Fruit fly (Drosophila melanogaster) whole organism, prepupa: Measurements from ENCODE around the gene Rim2.

Experiments used
- Blimp-1 ChIP-seq: fragments of 200-800 bp; sonication (Bioruptor generic); optimal IDR thresholded peaks from 3 replicates; lab custom pipeline; 2017; ENCODE audit warnings: missing biosample characterization, missing genetic modification characterization, mild to moderate bottlenecking, moderate library complexity, missing genetic modification reagents
- CG10631 ChIP-seq: fragments of 200-800 bp; sonication (Bioruptor generic); optimal IDR thresholded peaks from 2 replicates; lab custom pipeline; 2016; ENCODE audit warnings: missing biosample characterization, missing genetic modification characterization
- CG11762 ChIP-seq: fragments of 200-800 bp; sonication (Bioruptor generic); optimal IDR thresholded peaks from 3 replicates; lab custom pipeline; 2016; ENCODE audit warnings: missing biosample characterization, missing genetic modification characterization; ENCODE audit not compliant: insufficient read depth
- CG11902 ChIP-seq: fragments of 200-800 bp; sonication (Bioruptor generic); optimal IDR thresholded peaks from 3 replicates; lab custom pipeline; 2016; ENCODE audit warnings: missing biosample characterization, missing genetic modification characterization
- CG16779 ChIP-seq: fragments of 200-800 bp; sonication (Bioruptor generic); optimal IDR thresholded peaks from 3 replicates; lab custom pipeline; 2017; ENCODE audit warnings: missing biosample characterization, mild to moderate bottlenecking, missing genetic modification characterization
- CG3032 ChIP-seq: fragments of 200-800 bp; optimal IDR thresholded peaks from 2 replicates; lab custom pipeline; 2019; ENCODE audit warnings: missing biosample characterization, mild to moderate bottlenecking, missing genetic modification characterization, moderate library complexity
- CG31627 ChIP-seq: fragments of 200-800 bp; sonication (Bioruptor generic); optimal IDR thresholded peaks from 3 replicates; lab custom pipeline; 2016; ENCODE audit warnings: missing biosample characterization, missing genetic modification characterization
- CG34406 ChIP-seq: fragments of 200-800 bp; sonication (Bioruptor generic); optimal IDR thresholded peaks from 3 replicates; lab custom pipeline; 2016; ENCODE audit warnings: missing biosample characterization, missing genetic modification characterization
- CG4318 ChIP-seq: fragments of 200-800 bp; sonication (Bioruptor generic); optimal IDR thresholded peaks from 3 replicates; lab custom pipeline; 2017; ENCODE audit warnings: missing biosample characterization, mild to moderate bottlenecking, missing genetic modification characterization
- CG6808 ChIP-seq: fragments of 200-800 bp; sonication (Bioruptor generic); optimal IDR thresholded peaks from 3 replicates; lab custom pipeline; 2017; ENCODE audit warnings: missing biosample characterization, missing genetic modification characterization, mild to moderate bottlenecking, moderate library complexity, missing genetic modification reagents
- CG6854 ChIP-seq: fragments of 200-800 bp; sonication (Bioruptor generic); optimal IDR thresholded peaks from 2 replicates; lab custom pipeline; 2017; ENCODE audit warnings: missing biosample characterization, mild to moderate bottlenecking, missing genetic modification characterization
- CG7368 ChIP-seq: fragments of 200-800 bp; sonication (Bioruptor generic); optimal IDR thresholded peaks from 3 replicates; lab custom pipeline; 2016; ENCODE audit warnings: missing biosample characterization, missing genetic modification characterization
- CG8119 ChIP-seq: fragments of 200-800 bp; sonication (Bioruptor generic); IDR thresholded peaks from 3 replicates; pipeline ENCODE4 v1.3.6; 2022; ENCODE audit warnings: missing biosample characterization, missing genetic modification characterization
- CG8319 ChIP-seq: fragments of 200-800 bp; sonication (Bioruptor generic); optimal IDR thresholded peaks from 3 replicates; lab custom pipeline; 2016; ENCODE audit warnings: missing biosample characterization, missing genetic modification characterization
- Eip75B ChIP-seq: fragments of 200-800 bp; sonication (Bioruptor generic); optimal IDR thresholded peaks from 3 replicates; lab custom pipeline; 2016; ENCODE audit warnings: missing biosample characterization, missing genetic modification characterization
- Eip78C ChIP-seq: fragments of 200-800 bp; sonication (Bioruptor generic); peaks from one replicate; lab custom pipeline; 2016; ENCODE audit warnings: missing biosample characterization, missing genetic modification characterization
- Eip93F ChIP-seq: fragments of 200-800 bp; sonication (Bioruptor generic); optimal IDR thresholded peaks from 2 replicates; lab custom pipeline; 2016; ENCODE audit warnings: missing biosample characterization, mild to moderate bottlenecking, missing genetic modification characterization
- Ets96B ChIP-seq: fragments of 200-800 bp; optimal IDR thresholded peaks from 2 replicates; lab custom pipeline; 2019; ENCODE audit warnings: missing biosample characterization, mild to moderate bottlenecking, missing genetic modification characterization, moderate library complexity
- Gug ChIP-seq: fragments of 200-800 bp; sonication (Bioruptor generic); IDR thresholded peaks from 2 replicates; pipeline ENCODE4 v1.3.6; 2022; ENCODE audit warnings: missing biosample characterization, missing genetic modification characterization
- Hr38 ChIP-seq: sonication (Bioruptor generic); optimal IDR thresholded peaks from 2 replicates; lab custom pipeline; 2016; ENCODE audit warnings: missing biosample characterization, missing genetic modification characterization
- Hr39 ChIP-seq: fragments of 200-800 bp; sonication (Bioruptor generic); optimal IDR thresholded peaks from 2 replicates; lab custom pipeline; 2016; ENCODE audit warnings: missing biosample characterization, missing genetic modification characterization
- Met ChIP-seq: fragments of 200-800 bp; sonication (Bioruptor generic); optimal IDR thresholded peaks from 3 replicates; lab custom pipeline; 2016; ENCODE audit warnings: missing biosample characterization, missing genetic modification characterization
- eg ChIP-seq: fragments of 200-800 bp; sonication (Bioruptor generic); IDR thresholded peaks from 3 replicates; pipeline ENCODE4 v1.3.6; 2022; ENCODE audit warnings: missing biosample characterization, missing genetic modification characterization
- esn ChIP-seq: fragments of 200-800 bp; sonication (Bioruptor generic); optimal IDR thresholded peaks from 2 replicates; lab custom pipeline; 2016; ENCODE audit warnings: missing biosample characterization, mild to moderate bottlenecking, missing genetic modification characterization, moderate library complexity
- fd59A ChIP-seq: fragments of 200-800 bp; sonication (Bioruptor generic); optimal IDR thresholded peaks from 2 replicates; lab custom pipeline; 2017; ENCODE audit warnings: missing biosample characterization, mild to moderate bottlenecking, missing genetic modification characterization, missing genetic modification reagents
- fkh ChIP-seq: fragments of 200-800 bp; sonication (Bioruptor generic); optimal IDR thresholded peaks from 3 replicates; lab custom pipeline; 2017; ENCODE audit warnings: missing biosample characterization, mild to moderate bottlenecking, missing genetic modification characterization, moderate library complexity
- net ChIP-seq: fragments of 200-800 bp; sonication (Bioruptor generic); optimal IDR thresholded peaks from 3 replicates; lab custom pipeline; 2016; ENCODE audit warnings: missing biosample characterization, missing genetic modification characterization
- pdm3 ChIP-seq: fragments of 200-800 bp; sonication (Bioruptor generic); optimal IDR thresholded peaks from 3 replicates; lab custom pipeline; 2016; ENCODE audit warnings: missing biosample characterization, missing genetic modification characterization
- svp ChIP-seq: fragments of 200-800 bp; sonication (Bioruptor generic); peaks from one replicate; lab custom pipeline; 2016; ENCODE audit warnings: missing biosample characterization, missing genetic modification characterization
- topi ChIP-seq: fragments of 200-800 bp; sonication (Bioruptor generic); optimal IDR thresholded peaks from 3 replicates; lab custom pipeline; 2016; ENCODE audit warnings: missing biosample characterization, missing genetic modification characterization
- vri ChIP-seq: fragments of 200-800 bp; sonication (Bioruptor generic); optimal IDR thresholded peaks from 3 replicates; lab custom pipeline; 2016; ENCODE audit warnings: missing biosample characterization, mild to moderate bottlenecking, missing genetic modification characterization

The Rim2 gene

dm6 chr2L:1723135-1723936 is 852 bp downstream of the Rim2 start (continued):
- TF ChIP-seq pdm3 (GFP tag; lab: Kevin White, UChicago), result peak; percentile 3
- TF ChIP-seq CG31627 (GFP tag; lab: Kevin White, UChicago), result no peak
- TF ChIP-seq CG10631 (GFP tag; lab: Kevin White, UChicago), result no peak
- no peak for TF ChIP-seq topi (GFP tag; lab: Kevin White, UChicago)
- no peak for TF ChIP-seq Blimp-1 (GFP tag; lab: Kevin White, UChicago)
- no peak for TF ChIP-seq net (GFP tag; lab: Kevin White, UChicago)
- TF ChIP-seq CG34406 (GFP tag; lab: Kevin White, UChicago), result no peak
- TF ChIP-seq Eip78C, result peak; percentile 77
- no peak for TF ChIP-seq Gug (GFP tag; lab: Robert Waterston, UW)
- peak; percentile 37 for TF ChIP-seq esn (GFP tag; lab: Kevin White, UChicago)
- TF ChIP-seq CG6854, result no peak
- no peak for TF ChIP-seq Eip93F (GFP tag; lab: Kevin White, UChicago)
- peak; percentile 4 for TF ChIP-seq Ets96B
- TF ChIP-seq CG3032, result peak; percentile 4
- no peak for TF ChIP-seq Hr38 (GFP tag; lab: Kevin White, UChicago)
- TF ChIP-seq CG8319 (GFP tag; lab: Kevin White, UChicago), result no peak
- TF ChIP-seq CG8119, result no peak
- TF ChIP-seq CG7368 (GFP tag; lab: Kevin White, UChicago), result no peak
- no peak for TF ChIP-seq CG4318 (GFP tag; lab: Kevin White, UChicago)
- peak; percentile 20 for TF ChIP-seq vri (GFP tag; lab: Kevin White, UChicago)

- no peak for TF ChIP-seq Hr38 (GFP tag; lab: Kevin White, UChicago)
- no peak for TF ChIP-seq CG8319 (GFP tag; lab: Kevin White, UChicago)
- TF ChIP-seq svp, result peak; percentile 79
- TF ChIP-seq Eip75B (GFP tag; lab: Kevin White, UChicago), result no peak
- TF ChIP-seq CG8119, result peak; percentile 21; the same call in 1 of the 3 replicates
- 0 out of 3 replicates have a peak, but pooled peaks have one; percentile 26 for TF ChIP-seq eg (GFP tag; lab: Robert Waterston, UW)
- peak; percentile 68 for TF ChIP-seq vri (GFP tag; lab: Kevin White, UChicago)
Observed at dm6 chr2L:1722260-1722659, 1.9 kb downstream of the Rim2 start.

dm6 chr2L:1720846-1721506 is 3.2 kb downstream of the Rim2 start:
- peak; percentile 33 for TF ChIP-seq fkh
- TF ChIP-seq svp, result peak; percentile 92
- TF ChIP-seq vri (GFP tag; lab: Kevin White, UChicago), result peak; percentile 88
- no peak for TF ChIP-seq pdm3 (GFP tag; lab: Kevin White, UChicago)

- TF ChIP-seq Blimp-1 (GFP tag; lab: Kevin White, UChicago) (no peak), CG16779 (no peak), fd59A (GFP tag; lab: Kevin White, UChicago) (no peak), svp (peak; percentile 99), vri (GFP tag; lab: Kevin White, UChicago) (peak; percentile 12), fkh (no peak)
- TF ChIP-seq, all 60 proteins: peak for 2
Observed at dm6 chr2L:1719971-1720370, 4.2 kb downstream of the Rim2 start.

dm6 chr2L:1717247-1717646 is 6.9 kb downstream of the Rim2 start:
- no peak for TF ChIP-seq CG11762 (GFP tag; lab: Kevin White, UChicago)
- no peak for TF ChIP-seq Eip78C
- TF ChIP-seq Eip75B (GFP tag; lab: Kevin White, UChicago), result no peak
- TF ChIP-seq Met, result no peak
- no peak for TF ChIP-seq Blimp-1 (GFP tag; lab: Kevin White, UChicago)
- TF ChIP-seq CG11902 (GFP tag; lab: Kevin White, UChicago), result no peak
- TF ChIP-seq Hr39 (GFP tag; lab: Kevin White, UChicago), result no peak
- no peak for TF ChIP-seq CG6808 (GFP tag; lab: Kevin White, UChicago)
- TF ChIP-seq Ets96B, result no peak
